Worm (Caenorhabditis elegans) whole organism, L2 larva: Measurements from ENCODE around the gene pals-33.

Experiments
- F13H6.1 ChIP-seq: sonication (generic microtip); optimal IDR thresholded peaks from 2 replicates; lab custom pipeline; 2016; ENCODE audit warnings: missing genetic modification characterization, missing compliant biosample characterization
- R02D3.7 ChIP-seq: fragments of 150-350 bp; optimal IDR thresholded peaks from 2 replicates; lab custom pipeline; 2014; ENCODE audit warnings: missing biosample characterization, missing genetic modification characterization
- Y55F3AM.14 ChIP-seq: fragments of 200-800 bp; sonication (Bioruptor generic); optimal IDR thresholded peaks from 2 replicates; lab custom pipeline; 2018; ENCODE audit warnings: mild to moderate bottlenecking, missing genetic modification characterization, missing compliant biosample characterization
- aly-2 ChIP-seq: fragments of 150-350 bp; optimal IDR thresholded peaks from 2 replicates; lab custom pipeline; 2014; ENCODE audit warnings: missing biosample characterization, missing genetic modification characterization
- ama-1 ChIP-seq: fragments of 150-350 bp; optimal IDR thresholded peaks from 2 replicates; lab custom pipeline; 2018; ENCODE audit warnings: inconsistent platforms
- blmp-1 ChIP-seq: sonication (generic microtip); optimal IDR thresholded peaks from 2 replicates; lab custom pipeline; 2017; ENCODE audit warnings: missing genetic modification characterization, mild to moderate bottlenecking, missing compliant biosample characterization, antibody characterized with exemption, moderate library complexity; ENCODE audit not compliant: insufficient read depth
- ceh-16 ChIP-seq: fragments of 150-350 bp; optimal IDR thresholded peaks from 2 replicates; lab custom pipeline; 2014; ENCODE audit warnings: missing biosample characterization, missing genetic modification characterization
- ceh-82 ChIP-seq: fragments of 150-350 bp; optimal IDR thresholded peaks from 2 replicates; lab custom pipeline; 2014; ENCODE audit warnings: missing biosample characterization, missing genetic modification characterization
- crh-2 ChIP-seq: sonication (generic microtip); optimal IDR thresholded peaks from 2 replicates; lab custom pipeline; 2017; ENCODE audit warnings: missing biosample characterization, missing genetic modification characterization
- dmd-4 ChIP-seq: sonication (generic microtip); optimal IDR thresholded peaks from 2 replicates; lab custom pipeline; 2017; ENCODE audit warnings: missing biosample characterization, missing genetic modification characterization
- egl-27 ChIP-seq: sonication (generic microtip); optimal IDR thresholded peaks from 3 replicates; lab custom pipeline; 2017; ENCODE audit warnings: missing biosample characterization, missing genetic modification reagents, missing genetic modification characterization
- elt-1 ChIP-seq: fragments of 150-350 bp; optimal IDR thresholded peaks from 2 replicates; lab custom pipeline; 2014; ENCODE audit warnings: missing biosample characterization, missing genetic modification characterization
- elt-3 ChIP-seq: sonication (generic microtip); optimal IDR thresholded peaks from 2 replicates; lab custom pipeline; 2017; ENCODE audit warnings: missing biosample characterization, missing genetic modification characterization
- fos-1 ChIP-seq: fragments of 150-350 bp; optimal IDR thresholded peaks from 2 replicates; lab custom pipeline; 2014; ENCODE audit warnings: missing biosample characterization, missing genetic modification characterization
- gmeb-1 ChIP-seq: fragments of 150-350 bp; optimal IDR thresholded peaks from 2 replicates; lab custom pipeline; 2014; ENCODE audit warnings: missing biosample characterization, missing genetic modification characterization
- lin-13 ChIP-seq: fragments of 150-350 bp; optimal IDR thresholded peaks from 2 replicates; lab custom pipeline; 2014; ENCODE audit warnings: missing biosample characterization, missing genetic modification reagents, missing genetic modification characterization
- lin-39 ChIP-seq: fragments of 150-350 bp; optimal IDR thresholded peaks from 2 replicates; lab custom pipeline; 2014; ENCODE audit warnings: missing biosample characterization, missing genetic modification reagents, missing genetic modification characterization
- lsy-2 ChIP-seq, 2 experiments: fragments of 150-350 bp in 1 of 2; sonication (generic microtip) in 1 of 2; optimal IDR thresholded peaks; 2 replicates each; lab custom pipeline; 2014 to 2017; ENCODE audit warnings: missing biosample characterization in 2 of 2, missing genetic modification characterization in 2 of 2
- mab-5 ChIP-seq: fragments of 150-350 bp; optimal IDR thresholded peaks from 2 replicates; lab custom pipeline; 2014; ENCODE audit warnings: missing biosample characterization, missing genetic modification characterization
- mbf-1 ChIP-seq: sonication (generic microtip); optimal IDR thresholded peaks from 2 replicates; lab custom pipeline; 2017; ENCODE audit warnings: missing biosample characterization, missing genetic modification characterization
- nhr-10 ChIP-seq: sonication (generic microtip); optimal IDR thresholded peaks from 2 replicates; lab custom pipeline; 2017; ENCODE audit warnings: missing biosample characterization, missing genetic modification characterization
- nhr-11 ChIP-seq: fragments of 150-350 bp; optimal IDR thresholded peaks from 2 replicates; lab custom pipeline; 2014; ENCODE audit warnings: missing biosample characterization, missing genetic modification characterization
- nhr-12 ChIP-seq: fragments of 150-350 bp; optimal IDR thresholded peaks from 2 replicates; lab custom pipeline; 2014; ENCODE audit warnings: missing biosample characterization, missing genetic modification characterization
- nhr-129 ChIP-seq: fragments of 150-350 bp; optimal IDR thresholded peaks from 2 replicates; lab custom pipeline; 2014; ENCODE audit warnings: missing biosample characterization, missing genetic modification characterization
- nhr-21 ChIP-seq: fragments of 150-350 bp; optimal IDR thresholded peaks from 2 replicates; lab custom pipeline; 2014; ENCODE audit warnings: missing biosample characterization, missing genetic modification characterization
- nhr-23 ChIP-seq: fragments of 150-350 bp; optimal IDR thresholded peaks from 2 replicates; lab custom pipeline; 2014; ENCODE audit warnings: missing biosample characterization, missing genetic modification reagents, missing genetic modification characterization
- nhr-237 ChIP-seq: fragments of 150-350 bp; optimal IDR thresholded peaks from 2 replicates; lab custom pipeline; 2014; ENCODE audit warnings: missing biosample characterization, missing genetic modification characterization
- nhr-25 ChIP-seq: fragments of 150-350 bp; sonication (generic microtip); optimal IDR thresholded peaks from 3 replicates; lab custom pipeline; 2014; ENCODE audit warnings: missing biosample characterization, missing genetic modification characterization
- nhr-6 ChIP-seq: fragments of 150-350 bp; optimal IDR thresholded peaks from 2 replicates; lab custom pipeline; 2014; ENCODE audit warnings: missing biosample characterization, missing genetic modification characterization
- nhr-77 ChIP-seq: fragments of 150-350 bp; optimal IDR thresholded peaks from 2 replicates; lab custom pipeline; 2014; ENCODE audit warnings: missing biosample characterization, missing genetic modification characterization
- peb-1 ChIP-seq: fragments of 150-350 bp; optimal IDR thresholded peaks from 2 replicates; lab custom pipeline; 2014; ENCODE audit warnings: missing biosample characterization, missing genetic modification characterization
- skn-1 ChIP-seq: sonication (generic microtip); optimal IDR thresholded peaks from 2 replicates; lab custom pipeline; 2017; ENCODE audit warnings: missing biosample characterization, missing genetic modification characterization
- sma-3 ChIP-seq: sonication (generic microtip); optimal IDR thresholded peaks from 2 replicates; lab custom pipeline; 2016; ENCODE audit warnings: missing genetic modification reagents, missing genetic modification characterization, missing compliant biosample characterization
- sma-9 ChIP-seq, 2 experiments: fragments of 150-350 bp in 1 of 2; sonication (generic microtip) in 1 of 2; optimal IDR thresholded peaks; 2 replicates each; lab custom pipeline; 2014 to 2016; ENCODE audit warnings: missing genetic modification characterization in 2 of 2, mild to moderate bottlenecking in 1 of 2, missing biosample characterization in 1 of 2, missing compliant biosample characterization in 1 of 2, missing genetic modification reagents in 1 of 2, moderate library complexity in 1 of 2
- snpc-4 ChIP-seq: fragments of 150-350 bp; optimal IDR thresholded peaks from 2 replicates; lab custom pipeline; 2014; ENCODE audit warnings: missing biosample characterization, missing genetic modification characterization
- unc-62 ChIP-seq: fragments of 150-350 bp; optimal IDR thresholded peaks from 2 replicates; lab custom pipeline; 2014; ENCODE audit warnings: missing biosample characterization, missing genetic modification reagents, missing genetic modification characterization
- zag-1 ChIP-seq: fragments of 150-350 bp; optimal IDR thresholded peaks from 2 replicates; lab custom pipeline; 2014; ENCODE audit warnings: missing biosample characterization, missing genetic modification characterization
- ztf-1 ChIP-seq: fragments of 200-800 bp; sonication (Bioruptor generic); conservative IDR thresholded peaks from 2 replicates; pipeline ENCODE4 v1.3.6; 2022; ENCODE audit warnings: missing genetic modification characterization, missing compliant biosample characterization

The pals-33 gene

ce11 chrV:3634293-3635016 is 38.7 kb upstream of the pals-33 start:
- TF ChIP-seq lin-13 (peak; percentile 12), lin-39 (tag; lab: Kevin White, UChicago) (no peak), nhr-21 (peak; percentile 4), ztf-1 (GFP tag; lab: Robert Waterston, UW) (no peak), nhr-25 (tag; lab: Kevin White, UChicago) (no peak), nhr-12 (no peak), unc-62 (GFP tag; lab: Kevin White, UChicago) (no peak), nhr-129 (peak; percentile 24), sma-9 (GFP tag; optimal IDR thresholded peaks at IDR 0.05; lab: Kevin White, UChicago) (peak; percentile 50), sma-9 (tag; optimal IDR thresholded peaks at IDR 0.05; lab: Kevin White, UChicago) (no peak), F13H6.1 (tag; lab: Kevin White, UChicago) (peak; percentile 42), ama-1 (peak; percentile 22), R02D3.7 (tag; lab: Kevin White, UChicago) (no peak), skn-1 (peak; percentile 19), Y55F3AM.14 (no peak), snpc-4 (no peak), gmeb-1 (tag; lab: Kevin White, UChicago) (peak; percentile 18), fos-1 (tag; lab: Kevin White, UChicago) (peak; percentile 75), peb-1 (no peak), nhr-10 (tag; lab: Kevin White, UChicago) (no peak), blmp-1 (no peak), crh-2 (tag; lab: Kevin White, UChicago) (peak; percentile 57), sma-3 (GFP tag; lab: Kevin White, UChicago) (peak; percentile 3), mbf-1 (tag; lab: Kevin White, UChicago) (no peak)

DNA sequence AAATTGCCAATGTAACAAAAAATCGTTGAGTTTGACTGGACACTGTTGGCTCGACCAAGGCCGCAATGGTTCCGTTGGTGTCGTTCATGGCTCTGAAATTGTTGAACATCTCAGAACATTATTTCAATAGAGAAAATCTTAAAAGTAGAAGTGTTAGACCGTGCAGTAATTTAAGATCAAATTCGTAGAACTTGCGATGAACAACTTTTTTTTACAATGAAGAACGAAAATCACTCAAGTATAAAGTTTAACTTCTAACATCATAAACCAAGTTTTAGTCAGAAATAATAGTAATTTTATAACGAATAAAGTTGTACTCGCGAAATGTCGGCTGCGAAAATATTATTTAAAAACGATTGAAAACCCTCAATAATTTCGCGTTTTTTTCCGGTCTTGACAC is 36.1 kb upstream of the pals-33 start, which contains the start of gene srx-41:
Gene srx-41 (minus strand): TSS at position 101 of the 400 bp plus-strand sequence.
- TF ChIP-seq blmp-1 (no peak), mbf-1 (tag; lab: Kevin White, UChicago) (no peak), skn-1 (no peak), ama-1 (no peak), zag-1 (no peak), ceh-16 (no peak), nhr-77 (tag; lab: Kevin White, UChicago) (no peak), nhr-11 (tag; lab: Kevin White, UChicago) (no peak), aly-2 (tag; lab: Kevin White, UChicago) (no peak), elt-3 (tag; lab: Kevin White, UChicago) (no peak), lin-39 (tag; lab: Kevin White, UChicago) (no peak), sma-9 (GFP tag; optimal IDR thresholded peaks at IDR 0.05; lab: Kevin White, UChicago) (no peak), sma-9 (tag; optimal IDR thresholded peaks at IDR 0.05; lab: Kevin White, UChicago) (no peak), ztf-1 (GFP tag; lab: Robert Waterston, UW) (no peak), Y55F3AM.14 (no peak), mab-5 (tag; lab: Kevin White, UChicago) (no peak)

ce11 chrV:3639873-3640272 is 33.3 kb upstream of the pals-33 start:
- TF ChIP-seq elt-1 (tag; lab: Kevin White, UChicago): no peak
- TF ChIP-seq egl-27 (tag; lab: Kevin White, UChicago): no peak
- no peak for TF ChIP-seq ceh-82
- TF ChIP-seq ceh-16: no peak
- no peak for TF ChIP-seq nhr-23 (tag; lab: Kevin White, UChicago)
- TF ChIP-seq ama-1: no peak
- TF ChIP-seq Y55F3AM.14: no peak
- TF ChIP-seq skn-1: no peak
- no peak for TF ChIP-seq lsy-2 (tag; optimal IDR thresholded peaks at IDR 0.05; lab: Kevin White, UChicago)
- TF ChIP-seq nhr-21: no peak
- TF ChIP-seq crh-2 (tag; lab: Kevin White, UChicago): no peak
- TF ChIP-seq elt-3 (tag; lab: Kevin White, UChicago): no peak
- TF ChIP-seq nhr-10 (tag; lab: Kevin White, UChicago): no peak
- no peak for TF ChIP-seq dmd-4 (tag; lab: Kevin White, UChicago)
- no peak for TF ChIP-seq nhr-77 (tag; lab: Kevin White, UChicago)
- TF ChIP-seq nhr-237 (tag; lab: Kevin White, UChicago): no peak
- TF ChIP-seq unc-62 (GFP tag; lab: Kevin White, UChicago): no peak
- TF ChIP-seq nhr-6 (tag; lab: Kevin White, UChicago): no peak
- no peak for TF ChIP-seq nhr-129
- TF ChIP-seq mab-5 (tag; lab: Kevin White, UChicago): no peak
